Worm (Caenorhabditis elegans) whole organism, L3 larva: ENCODE measurements around the gene F36G9.13.

ENCODE experiments used
- ama-1 ChIP-seq: fragments of 150-350 bp; optimal IDR thresholded peaks from 2 replicates; lab custom pipeline; 2018
- ceh-16 ChIP-seq: sonication (generic microtip); optimal IDR thresholded peaks from 2 replicates; lab custom pipeline; 2017; ENCODE audit warnings: missing biosample characterization, missing genetic modification characterization
- ceh-28 ChIP-seq: fragments of 150-350 bp; optimal IDR thresholded peaks from 2 replicates; lab custom pipeline; 2014; ENCODE audit warnings: missing biosample characterization, missing genetic modification reagents, missing genetic modification characterization
- ceh-82 ChIP-seq: fragments of 150-350 bp; optimal IDR thresholded peaks from 2 replicates; lab custom pipeline; 2014; ENCODE audit warnings: missing biosample characterization, missing genetic modification characterization
- fos-1 ChIP-seq: fragments of 150-350 bp; optimal IDR thresholded peaks from 2 replicates; lab custom pipeline; 2014; ENCODE audit warnings: missing biosample characterization, missing genetic modification characterization
- mdl-1 ChIP-seq: fragments of 150-350 bp; optimal IDR thresholded peaks from 2 replicates; lab custom pipeline; 2014; ENCODE audit warnings: missing biosample characterization, missing genetic modification characterization
- nhr-11 ChIP-seq: fragments of 150-350 bp; optimal IDR thresholded peaks from 2 replicates; lab custom pipeline; 2014; ENCODE audit warnings: missing biosample characterization, missing genetic modification characterization
- nhr-12 ChIP-seq: fragments of 150-350 bp; optimal IDR thresholded peaks from 2 replicates; lab custom pipeline; 2014; ENCODE audit warnings: missing biosample characterization, missing genetic modification characterization
- skn-1 ChIP-seq: fragments of 150-350 bp; optimal IDR thresholded peaks from 2 replicates; lab custom pipeline; 2014; ENCODE audit warnings: missing biosample characterization, missing genetic modification characterization
- tbx-2 ChIP-seq: sonication (generic microtip); optimal IDR thresholded peaks from 2 replicates; lab custom pipeline; 2016; ENCODE audit warnings: mild to moderate bottlenecking, missing genetic modification characterization, missing compliant biosample characterization
- unc-62 ChIP-seq: fragments of 150-350 bp; sonication (generic microtip); optimal IDR thresholded peaks from 4 replicates; lab custom pipeline; 2014; ENCODE audit warnings: missing biosample characterization, missing genetic modification reagents, missing genetic modification characterization
- ztf-11 ChIP-seq: fragments of 150-350 bp; optimal IDR thresholded peaks from 2 replicates; lab custom pipeline; 2014; ENCODE audit warnings: missing biosample characterization, missing genetic modification characterization
- ztf-4 ChIP-seq: fragments of 150-350 bp; optimal IDR thresholded peaks from 2 replicates; lab custom pipeline; 2014; ENCODE audit warnings: missing biosample characterization, missing genetic modification characterization

ce11 chrV:15978232-15978764 lies 4.8 kb upstream of the F36G9.13 start, which contains the start of gene oac-20:
- no peak for TF ChIP-seq unc-62 (GFP tag; lab: Kevin White, UChicago)
- TF ChIP-seq mdl-1 (tag; lab: Kevin White, UChicago) = no peak
- no peak for TF ChIP-seq ztf-11
- no peak for TF ChIP-seq fos-1 (tag; lab: Kevin White, UChicago)
- no peak for TF ChIP-seq skn-1 (tag; lab: Kevin White, UChicago)
- TF ChIP-seq nhr-11 (tag; lab: Kevin White, UChicago) = no peak
- TF ChIP-seq ama-1 (lab: Kevin White, UChicago) = no peak
- no peak for TF ChIP-seq ceh-28
- no peak for TF ChIP-seq nhr-12 (tag; lab: Kevin White, UChicago)
- TF ChIP-seq tbx-2 = no peak
- TF ChIP-seq ceh-16 (tag; lab: Kevin White, UChicago) = no peak
- no peak for TF ChIP-seq ztf-4 (tag; lab: Kevin White, UChicago)
- no peak for TF ChIP-seq ceh-82 (tag; lab: Kevin White, UChicago)
